Worm (Caenorhabditis elegans) whole organism, mixed stage, embryonic: ENCODE results near the gene rfc-2.

Experiments used
- M03D4.4 ChIP-seq: sonication (generic microtip); optimal IDR thresholded peaks from 2 replicates; lab custom pipeline; 2017; ENCODE audit warnings: mild to moderate bottlenecking, missing genetic modification characterization, missing compliant biosample characterization
- bed-3 ChIP-seq: fragments of 200-800 bp; sonication (Bioruptor generic); optimal IDR thresholded peaks from 3 replicates; lab custom pipeline; 2018; ENCODE audit warnings: mild to moderate bottlenecking, missing genetic modification characterization, moderate library complexity, missing compliant biosample characterization
- blmp-1 ChIP-seq: fragments of 150-350 bp; optimal IDR thresholded peaks from 2 replicates; lab custom pipeline; 2014; ENCODE audit warnings: missing biosample characterization, missing genetic modification characterization
- ceh-39 ChIP-seq: fragments of 150-350 bp; optimal IDR thresholded peaks from 2 replicates; lab custom pipeline; 2014; ENCODE audit warnings: missing biosample characterization, missing genetic modification characterization
- ceh-43 ChIP-seq: fragments of 200-800 bp; sonication (Bioruptor generic); optimal IDR thresholded peaks from 2 replicates; lab custom pipeline; 2018; ENCODE audit warnings: mild to moderate bottlenecking, missing genetic modification characterization, moderate library complexity, missing compliant biosample characterization
- ceh-83 ChIP-seq: fragments of 200-800 bp; sonication (Bioruptor generic); optimal IDR thresholded peaks from 2 replicates; lab custom pipeline; 2018; ENCODE audit warnings: mild to moderate bottlenecking, missing genetic modification characterization, missing compliant biosample characterization
- ces-1 ChIP-seq: fragments of 150-350 bp; optimal IDR thresholded peaks from 2 replicates; lab custom pipeline; 2014; ENCODE audit warnings: missing biosample characterization, missing genetic modification reagents, missing genetic modification characterization
- cnd-1 ChIP-seq: fragments of 200-800 bp; sonication (Bioruptor generic); optimal IDR thresholded peaks from 2 replicates; lab custom pipeline; 2018; ENCODE audit warnings: mild to moderate bottlenecking, missing genetic modification characterization, missing compliant biosample characterization
- drap-1 ChIP-seq: fragments of 200-800 bp; sonication (Bioruptor generic); optimal IDR thresholded peaks from 3 replicates; lab custom pipeline; 2018; ENCODE audit warnings: mild to moderate bottlenecking, missing genetic modification characterization, missing compliant biosample characterization
- elt-1 ChIP-seq: sonication (generic microtip); optimal IDR thresholded peaks from 2 replicates; lab custom pipeline; 2017; ENCODE audit warnings: missing genetic modification characterization, mild to moderate bottlenecking, missing compliant biosample characterization, antibody characterized with exemption, moderate library complexity, borderline replicate concordance; ENCODE audit not compliant: insufficient read depth
- elt-3 ChIP-seq: fragments of 150-350 bp; optimal IDR thresholded peaks from 2 replicates; lab custom pipeline; 2014; ENCODE audit warnings: missing biosample characterization, missing genetic modification characterization
- flh-1 ChIP-seq: fragments of 200-800 bp; sonication (Bioruptor generic); optimal IDR thresholded peaks from 2 replicates; lab custom pipeline; 2018; ENCODE audit warnings: mild to moderate bottlenecking, missing genetic modification characterization, moderate library complexity, missing compliant biosample characterization
- ham-2 ChIP-seq: fragments of 200-800 bp; sonication (Bioruptor generic); optimal IDR thresholded peaks from 2 replicates; lab custom pipeline; 2018; ENCODE audit warnings: mild to moderate bottlenecking, missing genetic modification characterization, missing compliant biosample characterization
- hlh-1 ChIP-seq: fragments of 150-350 bp; optimal IDR thresholded peaks from 2 replicates; lab custom pipeline; 2014; ENCODE audit warnings: missing biosample characterization, missing genetic modification reagents, missing genetic modification characterization
- lin-13 ChIP-seq: fragments of 150-350 bp; optimal IDR thresholded peaks from 2 replicates; lab custom pipeline; 2014; ENCODE audit warnings: missing biosample characterization, missing genetic modification characterization
- lin-32 ChIP-seq: fragments of 200-800 bp; sonication (Bioruptor generic); optimal IDR thresholded peaks from 2 replicates; lab custom pipeline; 2018; ENCODE audit warnings: mild to moderate bottlenecking, missing genetic modification characterization, missing compliant biosample characterization
- lsy-2 ChIP-seq: fragments of 150-350 bp; optimal IDR thresholded peaks from 2 replicates; lab custom pipeline; 2014; ENCODE audit warnings: missing biosample characterization, missing genetic modification characterization
- mab-5 ChIP-seq: fragments of 150-350 bp; optimal IDR thresholded peaks from 2 replicates; lab custom pipeline; 2014; ENCODE audit warnings: missing biosample characterization, missing genetic modification characterization
- mep-1 ChIP-seq: fragments of 150-350 bp; optimal IDR thresholded peaks from 2 replicates; lab custom pipeline; 2017; ENCODE audit warnings: missing biosample characterization, missing genetic modification reagents, missing genetic modification characterization, inconsistent platforms
- mls-2 ChIP-seq: sonication (generic microtip); optimal IDR thresholded peaks from 2 replicates; lab custom pipeline; 2016; ENCODE audit warnings: mild to moderate bottlenecking, missing genetic modification characterization, moderate library complexity, missing compliant biosample characterization
- nhr-12 ChIP-seq: fragments of 150-350 bp; optimal IDR thresholded peaks from 2 replicates; lab custom pipeline; 2014; ENCODE audit warnings: missing biosample characterization, missing genetic modification characterization
- nhr-2 ChIP-seq: fragments of 150-350 bp; optimal IDR thresholded peaks from 2 replicates; lab custom pipeline; 2014; ENCODE audit warnings: missing biosample characterization, missing genetic modification characterization
- nhr-28 ChIP-seq: fragments of 150-350 bp; optimal IDR thresholded peaks from 2 replicates; lab custom pipeline; 2014; ENCODE audit warnings: missing biosample characterization, missing genetic modification characterization
- nhr-76 ChIP-seq: sonication (generic microtip); optimal IDR thresholded peaks from 2 replicates; lab custom pipeline; 2017; ENCODE audit warnings: missing biosample characterization, missing genetic modification characterization
- pha-4 ChIP-seq: fragments of 150-350 bp; optimal IDR thresholded peaks from 2 replicates; lab custom pipeline; 2018; ENCODE audit warnings: missing biosample characterization, missing genetic modification reagents, missing genetic modification characterization
- sem-2 ChIP-seq: fragments of 200-800 bp; sonication (Bioruptor generic); optimal IDR thresholded peaks from 2 replicates; lab custom pipeline; 2018; ENCODE audit warnings: mild to moderate bottlenecking, missing genetic modification characterization, missing compliant biosample characterization
- snpc-4 ChIP-seq: fragments of 150-350 bp; optimal IDR thresholded peaks from 2 replicates; lab custom pipeline; 2014; ENCODE audit warnings: missing biosample characterization, missing genetic modification characterization
- sptf-1 ChIP-seq: sonication (generic microtip); optimal IDR thresholded peaks from 2 replicates; lab custom pipeline; 2017; ENCODE audit warnings: mild to moderate bottlenecking, missing genetic modification characterization, moderate library complexity, missing compliant biosample characterization
- unc-120 ChIP-seq: sonication (generic microtip); optimal IDR thresholded peaks from 2 replicates; lab custom pipeline; 2017; ENCODE audit warnings: missing genetic modification characterization, missing compliant biosample characterization; ENCODE audit not compliant: poor library complexity, severe bottlenecking
- unc-39 ChIP-seq: fragments of 150-350 bp; optimal IDR thresholded peaks from 2 replicates; lab custom pipeline; 2014; ENCODE audit warnings: missing biosample characterization, missing genetic modification characterization
- unc-62 ChIP-seq: fragments of 150-350 bp; optimal IDR thresholded peaks from 2 replicates; lab custom pipeline; 2014; ENCODE audit warnings: missing biosample characterization, missing genetic modification reagents, missing genetic modification characterization
- zip-8 ChIP-seq: fragments of 150-350 bp; optimal IDR thresholded peaks from 2 replicates; lab custom pipeline; 2014; ENCODE audit warnings: missing biosample characterization, missing genetic modification characterization
- ztf-11 ChIP-seq: fragments of 150-350 bp; optimal IDR thresholded peaks from 2 replicates; lab custom pipeline; 2014; ENCODE audit warnings: missing biosample characterization, missing genetic modification characterization

rfc-2 gene

ce11 chrIV:1389021-1389420 lies 41.9 kb downstream of the rfc-2 start:
- TF ChIP-seq lsy-2 (tag; lab: Kevin White, UChicago) (no peak), elt-1 (tag; lab: Kevin White, UChicago) (no peak), unc-62 (GFP tag; lab: Kevin White, UChicago) (no peak), nhr-76 (tag; lab: Kevin White, UChicago) (no peak), bed-3 (GFP tag; lab: Kevin White, UChicago) (no peak), blmp-1 (tag; lab: Kevin White, UChicago) (no peak), ztf-11 (tag; lab: Kevin White, UChicago) (no peak), unc-39 (tag; lab: Kevin White, UChicago) (no peak), pha-4 (tag; lab: Kevin White, UChicago) (no peak), sptf-1 (no peak), zip-8 (no peak), elt-3 (no peak)

ce11 chrIV:1389599-1389998 lies 42.5 kb downstream of the rfc-2 start:
- TF ChIP-seq mls-2 (tag; lab: Kevin White, UChicago) (no peak), lin-32 (GFP tag; lab: Kevin White, UChicago) (no peak), sptf-1 (no peak), ceh-83 (GFP tag; lab: Kevin White, UChicago) (no peak), cnd-1 (tag; lab: Kevin White, UChicago) (no peak), lin-13 (no peak)

ce11 chrIV:1390102-1390501 lies 43.0 kb downstream of the rfc-2 start:
- TF ChIP-seq flh-1 (GFP tag; lab: Kevin White, UChicago) (no peak), elt-1 (tag; lab: Kevin White, UChicago) (no peak), ztf-11 (tag; lab: Kevin White, UChicago) (no peak), cnd-1 (tag; lab: Kevin White, UChicago) (no peak), lin-32 (GFP tag; lab: Kevin White, UChicago) (no peak), ceh-83 (GFP tag; lab: Kevin White, UChicago) (no peak), bed-3 (GFP tag; lab: Kevin White, UChicago) (no peak), lin-13 (no peak), mep-1 (no peak), ces-1 (no peak), nhr-28 (tag; lab: Kevin White, UChicago) (no peak), ceh-43 (GFP tag; lab: Kevin White, UChicago) (no peak), nhr-12 (tag; lab: Kevin White, UChicago) (no peak), lsy-2 (tag; lab: Kevin White, UChicago) (no peak), elt-3 (no peak), unc-120 (no peak), hlh-1 (no peak)

- no peak for TF ChIP-seq lsy-2 (tag; lab: Kevin White, UChicago)
Observed at ce11 chrIV:1391446-1391845, 44.3 kb downstream of the rfc-2 start.

- no peak for TF ChIP-seq nhr-12 (tag; lab: Kevin White, UChicago)
- TF ChIP-seq ham-2 = no peak
- TF ChIP-seq ces-1 = no peak
- TF ChIP-seq lin-13 = no peak
- TF ChIP-seq flh-1 (GFP tag; lab: Kevin White, UChicago) = no peak
Observed at ce11 chrIV:1394077-1394476, 47.0 kb downstream of the rfc-2 start.

ce11 chrIV:1397895-1398294 lies 50.8 kb downstream of the rfc-2 start:
- TF ChIP-seq drap-1 (GFP tag; lab: Kevin White, UChicago) (no peak), mls-2 (tag; lab: Kevin White, UChicago) (no peak), unc-120 (no peak), sptf-1 (no peak), ces-1 (no peak), elt-1 (tag; lab: Kevin White, UChicago) (no peak), zip-8 (no peak), bed-3 (GFP tag; lab: Kevin White, UChicago) (no peak), ztf-11 (tag; lab: Kevin White, UChicago) (no peak), nhr-2 (no peak)

ce11 chrIV:1400016-1400415 lies 52.9 kb downstream of the rfc-2 start:
- TF ChIP-seq ceh-39 (tag; lab: Kevin White, UChicago) = no peak
- no peak for TF ChIP-seq sem-2 (GFP tag; lab: Kevin White, UChicago)
- no peak for TF ChIP-seq snpc-4 (tag; lab: Kevin White, UChicago)
- no peak for TF ChIP-seq unc-62 (GFP tag; lab: Kevin White, UChicago)
- TF ChIP-seq ham-2 = no peak
- TF ChIP-seq ceh-43 (GFP tag; lab: Kevin White, UChicago) = no peak
- no peak for TF ChIP-seq M03D4.4
- no peak for TF ChIP-seq mab-5
- TF ChIP-seq elt-1 (tag; lab: Kevin White, UChicago) = no peak
- no peak for TF ChIP-seq zip-8
